Worm (Caenorhabditis elegans): ENCODE data around the gene Y7A5A.10.

DNA sequence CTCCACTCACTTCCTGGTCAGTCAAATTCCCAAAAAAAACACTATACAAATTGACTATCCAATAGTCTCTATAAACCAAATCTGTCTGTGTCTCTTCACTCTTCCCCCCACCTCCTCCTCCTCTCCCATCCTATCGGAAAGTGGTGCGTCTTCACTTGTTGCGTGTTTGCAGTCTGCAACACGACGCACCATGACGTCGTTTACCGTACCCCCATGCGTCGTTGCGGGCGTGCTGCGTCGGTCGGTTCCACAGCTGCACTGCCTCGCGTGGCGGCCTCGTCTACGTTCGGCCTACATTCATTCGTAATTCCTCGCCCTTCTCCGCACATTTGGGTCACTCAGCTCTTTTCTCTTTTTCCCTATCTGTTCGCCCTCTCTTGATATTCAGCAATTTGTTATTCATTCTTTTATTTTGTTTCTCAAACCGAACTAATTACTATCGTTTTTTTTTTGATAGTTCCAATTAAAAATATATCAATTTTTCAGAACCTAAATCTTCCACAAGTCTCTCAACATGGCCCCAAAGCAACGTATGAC lies 46.3 kb upstream of the Y7A5A.10 start, which contains the start of gene serp-1.1:
- TF ChIP-seq ces-1 (GFP tag; optimal IDR thresholded peaks at IDR 0.05), result peak; percentile 32
- TF ChIP-seq ama-1 (optimal IDR thresholded peaks at IDR 0.05), result peak; percentile 30
- TF ChIP-seq fkh-10 (GFP tag; optimal IDR thresholded peaks at IDR 0.05), result peak; percentile 96
- peak; percentile 91 for TF ChIP-seq php-3 (GFP tag; IDR thresholded peaks at IDR 0.05)
- peak; percentile 42 for TF ChIP-seq snpc-4 (tag; optimal IDR thresholded peaks at IDR 0.05)
- TF ChIP-seq skn-1 (tag; optimal IDR thresholded peaks at IDR 0.05), result no peak
